Worm (Caenorhabditis elegans) whole organism, L1 larva: Measurements from ENCODE around the gene ech-1.1.

Experiments used
- C16A3.4 ChIP-seq: fragments of 150-350 bp; optimal IDR thresholded peaks from 2 replicates; lab custom pipeline; 2014; ENCODE audit warnings: missing biosample characterization, missing genetic modification characterization
- F16B12.6 ChIP-seq: fragments of 150-350 bp; optimal IDR thresholded peaks from 2 replicates; lab custom pipeline; 2014; ENCODE audit warnings: missing biosample characterization, missing genetic modification characterization
- aha-1 ChIP-seq: fragments of 150-350 bp; optimal IDR thresholded peaks from 2 replicates; lab custom pipeline; 2014; ENCODE audit warnings: missing biosample characterization, missing genetic modification characterization
- alr-1 ChIP-seq: fragments of 200-800 bp; sonication (Bioruptor generic); optimal IDR thresholded peaks from 2 replicates; lab custom pipeline; 2018; ENCODE audit warnings: borderline replicate concordance, mild to moderate bottlenecking, missing genetic modification characterization, missing compliant biosample characterization
- ama-1 ChIP-seq: fragments of 150-350 bp; optimal IDR thresholded peaks from 2 replicates; lab custom pipeline; 2014
- blmp-1 ChIP-seq: fragments of 150-350 bp; optimal IDR thresholded peaks from 2 replicates; lab custom pipeline; 2014; ENCODE audit warnings: missing biosample characterization, missing genetic modification characterization
- ceh-63 ChIP-seq: fragments of 200-800 bp; sonication (Bioruptor generic); optimal IDR thresholded peaks from 2 replicates; lab custom pipeline; 2018; ENCODE audit warnings: mild to moderate bottlenecking, missing genetic modification characterization, missing compliant biosample characterization
- ces-1 ChIP-seq: fragments of 150-350 bp; optimal IDR thresholded peaks from 2 replicates; lab custom pipeline; 2014; ENCODE audit warnings: missing biosample characterization, missing genetic modification reagents, missing genetic modification characterization
- dsc-1 ChIP-seq: sonication (generic microtip); optimal IDR thresholded peaks from 2 replicates; lab custom pipeline; 2016; ENCODE audit warnings: mild to moderate bottlenecking, missing genetic modification characterization, missing compliant biosample characterization
- efl-1 ChIP-seq, 4 experiments: fragments of 150-350 bp; optimal IDR thresholded peaks in 3 of 4; peaks in 1 of 4; 1 replicate in 1 of 4; 2 replicates in 3 of 4; lab custom pipeline; 2014; ENCODE audit warnings: missing biosample characterization in 2 of 4, missing genetic modification characterization in 2 of 4, missing genetic modification reagents in 2 of 4
- efl-3 ChIP-seq: fragments of 200-800 bp; sonication (Bioruptor generic); optimal IDR thresholded peaks from 2 replicates; lab custom pipeline; 2018; ENCODE audit warnings: mild to moderate bottlenecking, missing genetic modification characterization, missing compliant biosample characterization
- egl-13 ChIP-seq: sonication (generic microtip); optimal IDR thresholded peaks from 2 replicates; lab custom pipeline; 2016; ENCODE audit warnings: missing genotype, missing genetic modification reagents, missing genetic modification characterization, missing compliant biosample characterization
- egl-27 ChIP-seq, 2 experiments: fragments of 150-350 bp in 1 of 2; sonication (generic microtip); optimal IDR thresholded peaks; 3 replicates each; lab custom pipeline; 2017 to 2018; ENCODE audit warnings: missing biosample characterization in 2 of 2, missing genetic modification characterization in 2 of 2, missing genetic modification reagents in 2 of 2
- elt-2 ChIP-seq: sonication (generic microtip); optimal IDR thresholded peaks from 2 replicates; lab custom pipeline; 2016; ENCODE audit warnings: missing genetic modification characterization, mild to moderate bottlenecking, inconsistent platforms, missing compliant biosample characterization, missing genetic modification reagents
- elt-3 ChIP-seq, 6 experiments: fragments of 150-350 bp in 1 of 6; sonication (generic microtip); optimal IDR thresholded peaks; 2 replicates each; lab custom pipeline; 2017 to 2018; ENCODE audit warnings: missing biosample characterization in 6 of 6, missing genetic modification characterization in 6 of 6, inconsistent platforms in 1 of 6
- fkh-8 ChIP-seq: sonication (generic microtip); optimal IDR thresholded peaks from 2 replicates; lab custom pipeline; 2016; ENCODE audit warnings: mild to moderate bottlenecking, missing genetic modification characterization, missing compliant biosample characterization
- hlh-4 ChIP-seq: sonication (generic microtip); optimal IDR thresholded peaks from 2 replicates; lab custom pipeline; 2016; ENCODE audit warnings: mild to moderate bottlenecking, missing genetic modification characterization, missing compliant biosample characterization
- hpl-2 ChIP-seq: fragments of 150-350 bp; optimal IDR thresholded peaks from 2 replicates; lab custom pipeline; 2014; ENCODE audit warnings: missing biosample characterization, missing genetic modification reagents, missing genetic modification characterization
- isw-1 ChIP-seq: fragments of 200-800 bp; sonication (Bioruptor generic); IDR thresholded peaks from 2 replicates; pipeline ENCODE4 v1.3.6; 2022; ENCODE audit warnings: missing genetic modification characterization, missing compliant biosample characterization
- jun-1 ChIP-seq: fragments of 150-350 bp; optimal IDR thresholded peaks from 2 replicates; lab custom pipeline; 2014; ENCODE audit warnings: missing biosample characterization, missing genetic modification reagents, missing genetic modification characterization
- lin-35 ChIP-seq, 2 experiments: fragments of 150-350 bp; optimal IDR thresholded peaks; 2 replicates each; lab custom pipeline; 2014; ENCODE audit warnings: missing biosample characterization in 2 of 2, missing genetic modification characterization in 2 of 2, missing genetic modification reagents in 2 of 2
- mep-1 ChIP-seq: fragments of 150-350 bp; optimal IDR thresholded peaks from 2 replicates; lab custom pipeline; 2014; ENCODE audit warnings: missing biosample characterization, missing genetic modification characterization
- nhr-20 ChIP-seq: sonication (generic microtip); optimal IDR thresholded peaks from 2 replicates; lab custom pipeline; 2016; ENCODE audit warnings: mild to moderate bottlenecking, missing genetic modification characterization, missing compliant biosample characterization
- nhr-237 ChIP-seq: fragments of 150-350 bp; optimal IDR thresholded peaks from 2 replicates; lab custom pipeline; 2014; ENCODE audit warnings: missing biosample characterization, missing genetic modification characterization
- nhr-47 ChIP-seq: sonication (generic microtip); optimal IDR thresholded peaks from 2 replicates; lab custom pipeline; 2016; ENCODE audit warnings: mild to moderate bottlenecking, missing genetic modification characterization, moderate library complexity, missing compliant biosample characterization
- nhr-84 ChIP-seq: sonication (generic microtip); optimal IDR thresholded peaks from 2 replicates; lab custom pipeline; 2017; ENCODE audit warnings: missing biosample characterization, missing genetic modification characterization
- nhr-85 ChIP-seq: sonication (generic microtip); peaks from one replicate; lab custom pipeline; 2016; ENCODE audit warnings: missing genetic modification characterization, inconsistent platforms, missing compliant biosample characterization
- pag-3 ChIP-seq: sonication (generic microtip); optimal IDR thresholded peaks from 2 replicates; lab custom pipeline; 2017; ENCODE audit warnings: missing genetic modification characterization, mild to moderate bottlenecking, missing compliant biosample characterization, antibody characterized with exemption, borderline replicate concordance; ENCODE audit not compliant: insufficient read depth
- pqm-1 ChIP-seq: sonication (generic microtip); optimal IDR thresholded peaks from 3 replicates; lab custom pipeline; 2017; ENCODE audit warnings: missing biosample characterization, missing genetic modification characterization
- rnt-1 ChIP-seq: sonication (generic microtip); optimal IDR thresholded peaks from 2 replicates; lab custom pipeline; 2016; ENCODE audit warnings: mild to moderate bottlenecking, missing genetic modification characterization, moderate library complexity, missing compliant biosample characterization
- skn-1 ChIP-seq: fragments of 150-350 bp; optimal IDR thresholded peaks from 2 replicates; lab custom pipeline; 2014; ENCODE audit warnings: missing biosample characterization, missing genetic modification characterization
- snpc-4 ChIP-seq: fragments of 150-350 bp; optimal IDR thresholded peaks from 2 replicates; lab custom pipeline; 2014; ENCODE audit warnings: missing biosample characterization, missing genetic modification characterization
- sup-37 ChIP-seq: fragments of 200-800 bp; sonication (Bioruptor generic); optimal IDR thresholded peaks from 2 replicates; lab custom pipeline; 2018; ENCODE audit warnings: mild to moderate bottlenecking, missing genetic modification characterization, missing compliant biosample characterization
- tbx-2 ChIP-seq: sonication (generic microtip); optimal IDR thresholded peaks from 2 replicates; lab custom pipeline; 2016; ENCODE audit warnings: missing genetic modification characterization, missing compliant biosample characterization
- unc-30 ChIP-seq: sonication (generic microtip); optimal IDR thresholded peaks from 2 replicates; lab custom pipeline; 2017; ENCODE audit warnings: missing biosample characterization, missing genetic modification characterization
- unc-86 ChIP-seq: sonication (generic microtip); optimal IDR thresholded peaks from 2 replicates; lab custom pipeline; 2016; ENCODE audit warnings: missing genetic modification characterization, missing compliant biosample characterization
- unc-98 ChIP-seq: fragments of 200-800 bp; sonication (Bioruptor generic); IDR thresholded peaks from 2 replicates; pipeline ENCODE4 v1.3.6; 2022; ENCODE audit warnings: missing genetic modification characterization, missing compliant biosample characterization
- xbp-1 ChIP-seq: sonication (generic microtip); optimal IDR thresholded peaks from 2 replicates; lab custom pipeline; 2016; ENCODE audit warnings: missing genetic modification characterization, missing compliant biosample characterization

ech-1.1 gene

DNA sequence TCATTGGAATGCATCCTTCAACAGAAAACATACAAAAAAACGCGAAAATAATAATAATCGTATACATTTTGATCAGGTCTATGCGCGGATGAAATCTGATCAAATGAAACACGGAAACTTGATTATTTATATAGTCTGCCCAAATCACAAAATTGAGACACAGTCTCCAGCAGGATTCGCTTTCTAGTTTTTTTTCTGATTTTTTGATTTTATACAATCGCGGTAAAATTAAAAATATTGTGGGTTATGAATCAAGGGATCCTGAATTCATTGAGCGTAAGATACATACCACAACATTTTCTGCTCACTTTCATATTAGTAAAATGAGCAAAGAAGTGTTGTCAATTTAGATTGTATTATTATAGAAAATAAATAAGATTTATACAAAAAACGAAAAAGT, 12.3 kb downstream of the ech-1.1 start, which contains the start of gene clec-230:
TSS of gene clec-230 (minus strand) at position 101 of the 400 bp plus-strand sequence.
- no peak for TF ChIP-seq efl-3 (GFP tag; lab: Kevin White, UChicago)
- no peak for TF ChIP-seq aha-1 (tag; lab: Kevin White, UChicago)
- no peak for TF ChIP-seq alr-1 (tag; lab: Kevin White, UChicago)
- TF ChIP-seq snpc-4 (tag; lab: Kevin White, UChicago): no peak
- TF ChIP-seq lin-35 (GFP tag; optimal IDR thresholded peaks at IDR 0.05; lab: Kevin White, UChicago): no peak
- no peak for TF ChIP-seq nhr-85
- TF ChIP-seq, all 84 proteins: peak for 0

DNA sequence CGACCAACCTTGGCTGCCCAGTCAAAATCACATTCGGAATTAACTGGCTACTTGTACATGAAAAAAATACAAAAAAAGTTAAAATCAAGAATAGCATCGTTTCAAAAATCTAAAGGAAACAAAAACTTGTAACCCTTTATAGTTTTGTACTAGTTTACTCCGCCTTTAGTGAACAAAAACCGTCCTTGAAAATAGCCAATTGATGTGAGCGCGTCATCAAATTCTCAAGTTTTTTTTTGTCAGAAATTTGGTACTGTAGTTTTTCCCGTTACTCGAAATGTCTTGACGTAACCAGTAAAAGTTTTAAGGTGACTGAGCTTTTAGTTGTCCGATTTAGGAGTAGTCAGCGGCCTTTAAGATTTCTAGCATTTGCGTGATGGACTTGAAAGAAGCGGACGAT, 14.0 kb downstream of the ech-1.1 start, which contains the start of gene C29F3.3:
TSS of gene C29F3.3 (minus strand) at position 101 of the 400 bp plus-strand sequence.
- TF ChIP-seq pag-3 (tag; lab: Kevin White, UChicago) (no peak), mep-1 (no peak), egl-13 (no peak), C16A3.4 (tag; lab: Kevin White, UChicago) (no peak), tbx-2 (no peak), hpl-2 (GFP tag; lab: Kevin White, UChicago) (no peak), blmp-1 (tag; lab: Kevin White, UChicago) (no peak), nhr-47 (tag; lab: Kevin White, UChicago) (no peak), egl-27 (tag; optimal IDR thresholded peaks at IDR 0.05; lab: Kevin White, UChicago) (no peak), hlh-4 (tag; lab: Kevin White, UChicago) (no peak)
- TF ChIP-seq, all 84 proteins: peak for 0

DNA sequence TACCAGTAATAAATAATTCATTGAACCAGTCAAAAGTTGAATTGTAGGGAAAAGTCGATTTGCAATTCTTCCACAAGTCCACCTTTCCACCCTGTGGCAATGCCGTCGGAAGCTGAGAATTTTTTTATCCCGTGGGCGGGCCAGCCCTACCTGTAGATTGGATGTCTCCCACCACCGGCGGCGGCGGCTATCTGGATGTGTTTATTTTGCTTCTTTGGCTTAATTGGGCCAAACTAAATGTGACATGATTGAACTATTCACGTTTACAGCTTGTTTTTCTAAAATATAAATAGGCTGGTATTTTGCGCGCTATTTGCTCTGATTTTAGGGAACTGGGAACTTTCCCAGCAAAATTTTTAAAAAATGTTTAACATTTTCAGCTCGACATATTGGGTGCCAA, 16.8 kb downstream of the ech-1.1 start, which contains the start of gene wrt-8:
TSS of gene wrt-8 (minus strand) at position 101 of the 400 bp plus-strand sequence.
- TF ChIP-seq unc-30 (tag; lab: Kevin White, UChicago): no peak
- TF ChIP-seq nhr-237: no peak
- no peak for TF ChIP-seq mep-1
- no peak for TF ChIP-seq ama-1 (lab: Kevin White, UChicago)
- no peak for TF ChIP-seq ces-1
- TF ChIP-seq unc-86 (tag; lab: Kevin White, UChicago): no peak
- no peak for TF ChIP-seq unc-98 (GFP tag; lab: Robert Waterston, UW)
- no peak for TF ChIP-seq isw-1 (GFP tag; lab: Robert Waterston, UW)
- no peak for TF ChIP-seq lin-35 (GFP tag; optimal IDR thresholded peaks at IDR 0.05; lab: Kevin White, UChicago)
- TF ChIP-seq fkh-8 (tag; lab: Kevin White, UChicago): no peak
- no peak for TF ChIP-seq tbx-2
- no peak for TF ChIP-seq alr-1 (tag; lab: Kevin White, UChicago)
- TF ChIP-seq ceh-63: no peak
- TF ChIP-seq dsc-1: no peak
- TF ChIP-seq sup-37: no peak
- no peak for TF ChIP-seq F16B12.6 (tag; lab: Kevin White, UChicago)

DNA sequence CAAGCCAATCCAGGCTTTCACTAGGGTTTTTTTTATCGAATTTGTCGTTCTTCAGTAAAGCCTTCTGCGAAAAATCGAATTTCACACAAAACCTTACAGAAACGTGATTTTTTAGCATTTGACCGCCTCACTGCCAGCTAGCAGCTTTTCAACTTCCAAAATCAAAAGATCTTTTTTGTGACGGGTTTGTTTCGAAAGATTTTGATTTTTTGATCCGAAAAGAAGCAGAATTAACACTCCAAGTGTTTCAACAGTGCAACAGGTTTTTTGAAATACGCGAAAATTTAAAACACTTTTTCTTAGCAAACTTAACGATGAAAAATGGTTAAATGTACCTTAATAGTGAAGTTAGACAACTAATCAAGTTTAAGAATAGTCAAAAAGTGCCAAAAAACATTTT, 19.9 kb downstream of the ech-1.1 start, which contains the start of gene clec-229:
TSS of gene clec-229 (minus strand) at position 101 of the 400 bp plus-strand sequence.
- TF ChIP-seq rnt-1 (no peak), elt-3 (tag; optimal IDR thresholded peaks at IDR 0.05; lab: Kevin White, UChicago) (no peak), skn-1 (tag; lab: Kevin White, UChicago) (no peak), efl-1 (optimal IDR thresholded peaks at IDR 0.05; lab: Kevin White, UChicago) (no peak), efl-1 (GFP tag; optimal IDR thresholded peaks at IDR 0.05 in 1 of 2; lab: Kevin White, UChicago) (no peak), pqm-1 (tag; lab: Kevin White, UChicago) (no peak), xbp-1 (tag; lab: Kevin White, UChicago) (no peak), elt-2 (tag; lab: Kevin White, UChicago) (no peak), nhr-85 (no peak), dsc-1 (no peak), nhr-84 (tag; lab: Kevin White, UChicago) (no peak), jun-1 (no peak), nhr-20 (tag; lab: Kevin White, UChicago) (no peak)
